Worm (Caenorhabditis elegans): ENCODE measurements around the gene T06C12.11.

T06C12.11 gene

ce11 chrV:15880705-15881104 lies 12.1 kb upstream of the T06C12.11 start:
- no peak for TF ChIP-seq lin-26 (GFP tag; IDR thresholded peaks at IDR 0.05)
- no peak for TF ChIP-seq tlf-1 (GFP tag; optimal IDR thresholded peaks at IDR 0.05)
- no peak for TF ChIP-seq zim-3 (tag; optimal IDR thresholded peaks at IDR 0.05)
- TF ChIP-seq nhr-80 (tag; optimal IDR thresholded peaks at IDR 0.05): peak; percentile 70
- 0 out of 2 replicates have a peak, but pooled peaks have one; percentile 23 for TF ChIP-seq dox-1 (GFP tag; IDR thresholded peaks at IDR 0.05)
- peak; percentile 91 for TF ChIP-seq cebp-1 (GFP tag; IDR thresholded peaks at IDR 0.05)
- peak; percentile 94 for TF ChIP-seq cebp-1 (tag; optimal IDR thresholded peaks at IDR 0.05)
- peak; percentile 52 for TF ChIP-seq pha-4 (tag; optimal IDR thresholded peaks at IDR 0.05)
- TF ChIP-seq K12H6.12 (tag; optimal IDR thresholded peaks at IDR 0.05): no peak
- TF ChIP-seq atf-7 (tag; optimal IDR thresholded peaks at IDR 0.05): peak; percentile 73
- TF ChIP-seq sptf-2 (GFP tag; optimal IDR thresholded peaks at IDR 0.05): no peak
- TF ChIP-seq nfyb-1 (GFP tag; IDR thresholded peaks at IDR 0.05): peak; percentile 60; the same call in 1 of the 2 replicates
- no peak for TF ChIP-seq B0019.2 (GFP tag; conservative IDR thresholded peaks at IDR 0.05)
- no peak for TF ChIP-seq ceh-58 (GFP tag; IDR thresholded peaks at IDR 0.05)
- TF ChIP-seq B0336.3 (GFP tag; IDR thresholded peaks at IDR 0.05): 0 out of 2 replicates have a peak, but pooled peaks have one; percentile 35
- TF ChIP-seq hmg-20 (GFP tag; IDR thresholded peaks at IDR 0.05): no peak
- TF ChIP-seq hmg-1.2 (GFP tag; IDR thresholded peaks at IDR 0.05): peak; percentile 62; the same call in 1 of the 2 replicates
- no peak for TF ChIP-seq tbp1 (GFP tag; optimal IDR thresholded peaks at IDR 0.05)
- no peak for TF ChIP-seq C06A6.2 (GFP tag; conservative IDR thresholded peaks at IDR 0.05)
- peak; percentile 77 for TF ChIP-seq attf-5 (GFP tag; optimal IDR thresholded peaks at IDR 0.05)
- no peak for TF ChIP-seq B0261.1 (tag; optimal IDR thresholded peaks at IDR 0.05)
- no peak for TF ChIP-seq snpc-4 (GFP tag; optimal IDR thresholded peaks at IDR 0.05)
- peak in 1 of 4 experiments; percentile 11 for TF ChIP-seq snpc-4 (tag; optimal IDR thresholded peaks at IDR 0.05)

ce11 chrV:15884698-15885097 lies 8.1 kb upstream of the T06C12.11 start, which contains the start of gene oac-42:
TSS of gene oac-42 (minus strand) at chrV:15884798.
- TF ChIP-seq sdz-38 (tag; optimal IDR thresholded peaks at IDR 0.05): no peak
- TF ChIP-seq F52B5.7 (tag; optimal IDR thresholded peaks at IDR 0.05): no peak
- TF ChIP-seq ztf-22 (GFP tag; optimal IDR thresholded peaks at IDR 0.05): no peak
- no peak for TF ChIP-seq egrh-3 (GFP tag; IDR thresholded peaks at IDR 0.05)
- TF ChIP-seq B0019.2 (GFP tag; conservative IDR thresholded peaks at IDR 0.05): no peak
- no peak for TF ChIP-seq D2030.7 (GFP tag; IDR thresholded peaks at IDR 0.05)
- TF ChIP-seq ztf-6 (GFP tag; IDR thresholded peaks at IDR 0.05): no peak
- no peak for TF ChIP-seq K12H6.12 (tag; optimal IDR thresholded peaks at IDR 0.05)
- no peak for TF ChIP-seq madf-6 (GFP tag; IDR thresholded peaks at IDR 0.05)
- no peak for TF ChIP-seq tlf-1 (GFP tag; optimal IDR thresholded peaks at IDR 0.05)
- TF ChIP-seq sptf-2 (GFP tag; optimal IDR thresholded peaks at IDR 0.05): no peak
- TF ChIP-seq C06A6.2 (GFP tag; conservative IDR thresholded peaks at IDR 0.05): no peak
- TF ChIP-seq hlh-12 (tag; optimal IDR thresholded peaks at IDR 0.05): no peak
- TF ChIP-seq dpff-1 (tag; optimal IDR thresholded peaks at IDR 0.05): no peak

- TF ChIP-seq aptf-2 (GFP tag; conservative IDR thresholded peaks at IDR 0.05): no peak
- no peak for TF ChIP-seq Y67H2A.10 (GFP tag; conservative IDR thresholded peaks at IDR 0.05)
- no peak for TF ChIP-seq snpc-3.4 (tag; optimal IDR thresholded peaks at IDR 0.05)
- TF ChIP-seq athp-1 (tag; optimal IDR thresholded peaks at IDR 0.05): no peak
- no peak for TF ChIP-seq B0336.3 (GFP tag; IDR thresholded peaks at IDR 0.05)
- no peak for TF ChIP-seq F23B12.7 (tag; optimal IDR thresholded peaks at IDR 0.05; ENCODE audit: insufficient read depth)
These were observed 6.8 kb upstream of the T06C12.11 start, which contains the start of gene T06C12.9 for ce11 chrV:15885967-15886366. TSS of gene T06C12.9 (minus strand) at chrV:15886067.
